Worm (Caenorhabditis elegans): Measurements from ENCODE around the gene ptd-2.

DNA sequence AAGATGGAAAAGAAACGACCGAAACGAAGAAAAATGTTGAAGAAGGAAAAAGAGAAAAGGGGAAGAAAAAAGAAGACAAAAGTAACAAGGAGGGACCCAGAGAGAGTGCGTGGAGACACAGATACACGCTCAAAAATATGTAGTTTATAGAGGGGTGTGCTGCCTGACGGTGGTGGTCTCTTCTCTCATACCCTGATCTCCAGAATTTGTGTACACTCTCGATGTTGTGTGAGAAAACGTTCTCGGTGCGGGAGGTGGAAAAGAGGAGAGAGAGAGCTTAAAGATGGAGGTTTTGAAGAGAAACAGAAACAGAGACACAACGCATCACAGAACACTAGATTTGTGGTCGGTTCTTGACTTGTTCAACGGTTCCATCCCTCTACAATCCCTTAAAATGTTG lies 23.6 kb downstream of the ptd-2 start:
- TF ChIP-seq W03F9.2 (tag; optimal IDR thresholded peaks at IDR 0.05) (no peak), dao-5 (tag; optimal IDR thresholded peaks at IDR 0.05) (no peak)

Data from whole organism, L4/young adult.